Worm (Caenorhabditis elegans): ENCODE data around the gene Y66D12A.1.

- TF ChIP-seq aly-2 (tag; optimal IDR thresholded peaks at IDR 0.05) (no peak), nhr-77 (tag; optimal IDR thresholded peaks at IDR 0.05) (no peak)
Measured at ce11 chrIII:11635000-11635399, 27.0 kb downstream of the Y66D12A.1 start.

Data from whole organism, L2 larva.